Fruit fly (Drosophila melanogaster) whole organism, wandering third instar larva: ENCODE data around the gene CG15308.
A peak's percentile ranks its signal among the peaks of the same experiment; 100 is the strongest.

ENCODE experiments used
- CG32264 ChIP-seq: fragments of 200-800 bp; sonication (Bioruptor generic); optimal IDR thresholded peaks from 2 replicates; lab custom pipeline; 2016; ENCODE audit warnings: missing biosample characterization, missing genetic modification characterization
- CG9705 ChIP-seq: fragments of 200-800 bp; sonication (Bioruptor generic); optimal IDR thresholded peaks from 2 replicates; lab custom pipeline; 2018; ENCODE audit warnings: missing biosample characterization, mild to moderate bottlenecking, missing genetic modification characterization
- CrebA ChIP-seq: fragments of 200-800 bp; sonication (Bioruptor generic); optimal IDR thresholded peaks from 2 replicates; lab custom pipeline; 2016; ENCODE audit warnings: missing biosample characterization, mild to moderate bottlenecking, missing genetic modification characterization, borderline replicate concordance
- Dfd ChIP-seq: fragments of >200 bp; optimal IDR thresholded peaks from 2 replicates; lab custom pipeline; 2017; ENCODE audit warnings: missing biosample characterization, missing genetic modification characterization
- Dif ChIP-seq: fragments of 200-275, 200-300 bp; sonication (Bioruptor generic); optimal IDR thresholded peaks from 2 replicates; lab custom pipeline; 2018; ENCODE audit warnings: missing biosample characterization, missing genetic modification characterization; ENCODE audit not compliant: partially characterized antibody
- GATAd ChIP-seq: sonication (Bioruptor generic); optimal IDR thresholded peaks from 2 replicates; lab custom pipeline; 2016; ENCODE audit warnings: missing biosample characterization, missing genetic modification characterization
- Hnf4 ChIP-seq: fragments of 200-800 bp; sonication (Bioruptor generic); optimal IDR thresholded peaks from 2 replicates; lab custom pipeline; 2016; ENCODE audit warnings: missing biosample characterization, mild to moderate bottlenecking, missing genetic modification characterization
- Hr78 ChIP-seq: fragments of >200 bp; optimal IDR thresholded peaks from 2 replicates; lab custom pipeline; 2017; ENCODE audit warnings: missing biosample characterization, missing genetic modification characterization
- Hr83 ChIP-seq: fragments of 200-300 bp; sonication (Bioruptor generic); optimal IDR thresholded peaks from 2 replicates; lab custom pipeline; 2016; ENCODE audit warnings: missing biosample characterization, mild to moderate bottlenecking, missing genetic modification characterization, moderate library complexity; ENCODE audit not compliant: poor library complexity, severe bottlenecking
- Jra ChIP-seq: sonication (Bioruptor generic); optimal IDR thresholded peaks from 2 replicates; lab custom pipeline; 2016; ENCODE audit warnings: missing biosample characterization, missing genetic modification characterization
- Mio ChIP-seq: sonication (Bioruptor generic); optimal IDR thresholded peaks from 2 replicates; lab custom pipeline; 2016; ENCODE audit warnings: missing biosample characterization, missing genetic modification characterization
- Myc ChIP-seq: fragments of >200 bp; optimal IDR thresholded peaks from 2 replicates; lab custom pipeline; 2017
- N ChIP-seq: fragments of >200 bp; optimal IDR thresholded peaks from 2 replicates; lab custom pipeline; 2018; ENCODE audit warnings: missing biosample characterization, missing external identifiers, missing genetic modification characterization
- OdsH ChIP-seq: fragments of 200-800 bp; sonication (Bioruptor generic); optimal IDR thresholded peaks from 2 replicates; lab custom pipeline; 2016; ENCODE audit warnings: missing biosample characterization, mild to moderate bottlenecking, missing genetic modification characterization
- Rel ChIP-seq, 2 experiments: fragments of 200-800 bp; sonication (Bioruptor generic) in 1 of 2; optimal IDR thresholded peaks; 2 replicates in 1 of 2; 3 replicates in 1 of 2; lab custom pipeline; 2016 to 2019; ENCODE audit warnings: mild to moderate bottlenecking in 2 of 2, missing biosample characterization in 2 of 2, missing genetic modification characterization in 2 of 2, moderate library complexity in 1 of 2
- Sp1 ChIP-seq: fragments of 200-800 bp; sonication (Bioruptor generic); optimal IDR thresholded peaks from 3 replicates; lab custom pipeline; 2019; ENCODE audit warnings: missing biosample characterization, mild to moderate bottlenecking, missing genetic modification characterization, moderate library complexity
- Vsx2 ChIP-seq: fragments of 200-300, 225-300 bp; sonication (Bioruptor generic); optimal IDR thresholded peaks from 2 replicates; lab custom pipeline; 2018; ENCODE audit warnings: missing biosample characterization, missing genetic modification characterization; ENCODE audit not compliant: partially characterized antibody
- br ChIP-seq: fragments of 200-800 bp; sonication (Bioruptor generic); optimal IDR thresholded peaks from 2 replicates; lab custom pipeline; 2016; ENCODE audit warnings: missing biosample characterization, missing genetic modification characterization
- dl ChIP-seq, 2 experiments: fragments of 175-275, 200-275 bp in 1 of 2; fragments of 200-275 bp in 1 of 2; sonication (Bioruptor generic); optimal IDR thresholded peaks; lab custom pipeline; 2018; ENCODE audit warnings: mild to moderate bottlenecking in 2 of 2, missing biosample characterization in 2 of 2, missing genetic modification characterization in 2 of 2, moderate library complexity in 2 of 2; ENCODE audit not compliant: partially characterized antibody in 2 of 2, insufficient read depth in 1 of 2
- dmrt93B ChIP-seq: fragments of 200-800 bp; sonication (Bioruptor generic); optimal IDR thresholded peaks from 2 replicates; lab custom pipeline; 2018; ENCODE audit warnings: missing biosample characterization, mild to moderate bottlenecking, missing genetic modification characterization
- ey ChIP-seq: fragments of 200-800 bp; sonication (Bioruptor generic); optimal IDR thresholded peaks from 2 replicates; lab custom pipeline; 2016; ENCODE audit warnings: missing biosample characterization, missing genetic modification characterization
- foxo ChIP-seq, 2 experiments: fragments of 200-800 bp; sonication (Bioruptor generic); optimal IDR thresholded peaks; 2 replicates in 1 of 2; 3 replicates in 1 of 2; lab custom pipeline; 2016 to 2017; ENCODE audit warnings: missing biosample characterization in 2 of 2, missing genetic modification characterization in 2 of 2
- fru ChIP-seq: fragments of 200-800 bp; sonication (Bioruptor generic); optimal IDR thresholded peaks from 3 replicates; lab custom pipeline; 2016; ENCODE audit warnings: missing biosample characterization, mild to moderate bottlenecking, missing genetic modification characterization
- h ChIP-seq: fragments of 200-800 bp; sonication (Bioruptor generic); optimal IDR thresholded peaks from 3 replicates; lab custom pipeline; 2016; ENCODE audit warnings: missing biosample characterization, mild to moderate bottlenecking, missing genetic modification characterization
- jim ChIP-seq: fragments of 175-275, 200-325 bp; sonication (Bioruptor generic); optimal IDR thresholded peaks from 2 replicates; lab custom pipeline; 2016; ENCODE audit warnings: missing biosample characterization, mild to moderate bottlenecking, missing genetic modification characterization
- pan ChIP-seq: fragments of >200 bp; optimal IDR thresholded peaks from 2 replicates; lab custom pipeline; 2017
- rgr ChIP-seq: fragments of 200-800 bp; sonication (Bioruptor generic); optimal IDR thresholded peaks from 3 replicates; lab custom pipeline; 2016; ENCODE audit warnings: missing biosample characterization, mild to moderate bottlenecking, missing genetic modification characterization
- sage ChIP-seq: fragments of 200-800 bp; sonication (Bioruptor generic); optimal IDR thresholded peaks from 2 replicates; lab custom pipeline; 2016; ENCODE audit warnings: missing biosample characterization, mild to moderate bottlenecking, missing genetic modification characterization
- sv ChIP-seq: fragments of 200-800 bp; sonication (Bioruptor generic); optimal IDR thresholded peaks from 3 replicates; lab custom pipeline; 2016; ENCODE audit warnings: missing biosample characterization, missing genetic modification characterization
- usp ChIP-seq: fragments of >200 bp; optimal IDR thresholded peaks from 2 replicates; lab custom pipeline; 2017; ENCODE audit warnings: missing biosample characterization, missing genetic modification characterization
- woc ChIP-seq: sonication (Bioruptor generic); optimal IDR thresholded peaks from 2 replicates; lab custom pipeline; 2016; ENCODE audit warnings: missing biosample characterization, mild to moderate bottlenecking, missing genetic modification characterization

CG15308 gene

DNA sequence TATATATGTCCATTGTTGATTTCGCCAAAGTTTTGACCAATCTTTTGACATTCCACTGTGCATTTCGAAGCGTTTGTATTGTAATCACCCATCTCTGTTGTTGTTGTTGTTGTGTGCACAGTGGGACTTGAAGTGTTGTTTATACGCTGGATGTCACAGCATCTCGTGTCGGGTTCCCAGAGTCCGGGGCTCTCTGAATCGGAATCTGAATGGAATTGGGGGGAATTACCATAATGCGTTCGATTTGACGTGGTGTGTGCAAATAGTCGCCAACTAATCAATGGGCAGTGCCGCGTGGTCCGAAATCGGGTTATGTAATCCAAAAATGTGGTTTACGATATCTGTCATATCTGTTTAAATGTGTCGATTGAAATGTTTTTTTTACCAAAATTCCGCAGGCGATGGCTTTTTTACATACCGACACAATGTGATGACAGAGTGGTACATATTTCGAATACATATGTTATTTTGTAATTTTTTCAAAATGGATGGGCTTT is 15.1 kb upstream of the CG15308 start:
- TF ChIP-seq Rel (GFP tag; optimal IDR thresholded peaks at IDR 0.05; lab: Kevin White, UChicago) (no peak), Rel (tag; optimal IDR thresholded peaks at IDR 0.05; lab: Kevin White, UChicago) (peak; percentile 86), CrebA (GFP tag; lab: Kevin White, UChicago) (no peak)

DNA sequence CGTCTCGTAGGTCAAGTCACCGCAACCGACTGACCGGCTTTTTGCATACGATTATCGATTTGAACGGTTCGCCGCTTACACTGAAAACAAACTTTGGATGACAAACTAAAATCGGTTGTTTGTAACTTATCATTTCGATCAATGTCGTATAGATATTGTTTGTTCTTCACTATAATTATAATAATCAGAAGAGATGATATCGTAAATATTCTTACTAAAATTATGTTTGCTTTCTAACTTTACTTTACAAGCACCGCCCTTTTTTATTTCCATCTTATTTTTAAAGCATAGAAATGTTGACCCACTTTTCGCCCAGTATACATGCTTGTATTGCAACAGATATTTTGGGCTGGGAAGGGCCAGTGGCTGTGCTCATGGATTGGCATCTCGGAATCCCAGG is 14.1 kb upstream of the CG15308 start, which contains the start of gene CG2961:
TSS of gene CG2961 (minus strand) at position 16 of the 400 bp plus-strand sequence.
- TF ChIP-seq CrebA (GFP tag; lab: Kevin White, UChicago) (no peak), foxo (GFP tag; optimal IDR thresholded peaks at IDR 0.05; lab: Kevin White, UChicago) (no peak), GATAd (no peak), dmrt93B (no peak), sage (GFP tag; lab: Kevin White, UChicago) (no peak), Jra (GFP tag; lab: Kevin White, UChicago) (no peak), CG32264 (GFP tag; lab: Kevin White, UChicago) (no peak), sv (no peak), Dfd (GFP tag; lab: Kevin White, UChicago) (no peak), usp (GFP tag; lab: Kevin White, UChicago) (no peak)

DNA sequence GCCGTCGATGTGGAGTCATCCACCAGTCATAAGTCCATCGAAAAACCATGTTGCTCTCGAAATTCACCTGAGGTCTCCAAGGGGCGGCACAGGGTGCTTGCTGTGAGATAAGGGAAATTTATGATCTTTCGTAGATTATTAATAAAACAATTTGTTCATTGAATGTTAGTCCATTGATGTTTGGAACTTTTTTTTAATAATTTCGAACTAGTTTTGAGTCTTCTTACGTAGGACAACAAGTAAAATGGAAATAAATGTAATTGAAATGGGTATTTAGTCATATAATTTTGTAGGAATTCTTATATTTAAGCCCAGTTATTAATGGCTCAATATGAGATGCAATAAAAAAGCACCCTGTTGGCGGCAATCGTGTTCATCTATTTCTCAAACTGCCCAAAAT is 13.6 kb upstream of the CG15308 start:
- TF ChIP-seq ey (GFP tag; lab: Kevin White, UChicago) (no peak), dmrt93B (no peak), Hnf4 (GFP tag; lab: Kevin White, UChicago) (no peak), CrebA (GFP tag; lab: Kevin White, UChicago) (no peak), Mio (GFP tag; lab: Kevin White, UChicago) (no peak), sv (peak; percentile 17), CG9705 (GFP tag; lab: Kevin White, UChicago) (no peak), Vsx2 (GFP tag; lab: Kevin White, UChicago) (no peak), N (GFP tag; lab: Kevin White, UChicago) (no peak), Myc (no peak), woc (GFP tag; lab: Kevin White, UChicago) (no peak), fru (no peak), Dfd (GFP tag; lab: Kevin White, UChicago) (no peak), Dif (GFP tag; lab: Kevin White, UChicago) (no peak), foxo (GFP tag; optimal IDR thresholded peaks at IDR 0.05; lab: Kevin White, UChicago) (no peak), Sp1 (GFP tag; lab: Kevin White, UChicago) (no peak), rgr (GFP tag; lab: Kevin White, UChicago) (peak; percentile 20), OdsH (GFP tag; lab: Kevin White, UChicago) (peak; percentile 5), Hr83 (GFP tag; lab: Kevin White, UChicago) (no peak), pan (lab: Kevin White, UChicago) (no peak)

DNA sequence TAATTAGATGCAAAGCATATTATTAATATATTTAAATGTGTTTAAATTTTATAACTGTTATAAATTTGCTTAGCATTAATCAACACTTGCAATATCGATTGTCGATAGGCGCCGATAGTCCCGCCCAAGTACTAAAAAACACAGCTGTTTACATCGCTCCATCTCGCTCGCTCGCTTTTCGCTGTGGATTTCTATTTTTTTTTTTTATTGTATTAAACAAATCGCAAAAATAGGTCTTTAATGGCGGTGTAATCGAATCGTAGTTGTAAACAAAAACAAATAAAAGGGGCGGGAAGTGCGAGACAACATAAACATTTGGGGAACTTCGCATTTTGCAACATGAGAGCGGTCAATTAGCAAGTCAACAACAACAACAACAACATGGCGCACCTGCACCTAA is 1.0 kb upstream of the CG15308 start, which contains the start of gene CG34408:
TSS of gene CG34408 (plus strand) at position 156 of the 400 bp plus-strand sequence.
- TF ChIP-seq CG9705 (GFP tag; lab: Kevin White, UChicago) (no peak), Myc (no peak), h (GFP tag; lab: Kevin White, UChicago) (no peak), jim (GFP tag; lab: Kevin White, UChicago) (no peak), Hr78 (GFP tag; lab: Kevin White, UChicago) (no peak), ey (GFP tag; lab: Kevin White, UChicago) (no peak), dl (GFP tag; optimal IDR thresholded peaks at IDR 0.05; lab: Kevin White, UChicago; ENCODE audit: insufficient read depth in 1 of 2, partially characterized antibody in 2 of 2) (no peak), OdsH (GFP tag; lab: Kevin White, UChicago) (no peak), Dif (GFP tag; lab: Kevin White, UChicago) (no peak), GATAd (no peak), Hr83 (GFP tag; lab: Kevin White, UChicago) (no peak), Hnf4 (GFP tag; lab: Kevin White, UChicago) (no peak), br (GFP tag; lab: Kevin White, UChicago) (no peak), Vsx2 (GFP tag; lab: Kevin White, UChicago) (no peak)
